Fruit fly (Drosophila melanogaster) whole organism, wandering third instar larva: ENCODE measurements around the gene CG31100.

Experiments used
- Abd-B ChIP-seq: fragments of >200 bp; optimal IDR thresholded peaks from 2 replicates; lab custom pipeline; 2017; ENCODE audit warnings: missing biosample characterization, missing genetic modification characterization
- CG32264 ChIP-seq: fragments of 200-800 bp; sonication (Bioruptor generic); optimal IDR thresholded peaks from 2 replicates; lab custom pipeline; 2016; ENCODE audit warnings: missing biosample characterization, missing genetic modification characterization
- CG9705 ChIP-seq: fragments of 200-800 bp; sonication (Bioruptor generic); optimal IDR thresholded peaks from 2 replicates; lab custom pipeline; 2018; ENCODE audit warnings: missing biosample characterization, mild to moderate bottlenecking, missing genetic modification characterization
- CrebA ChIP-seq: fragments of 200-800 bp; sonication (Bioruptor generic); optimal IDR thresholded peaks from 2 replicates; lab custom pipeline; 2016; ENCODE audit warnings: missing biosample characterization, mild to moderate bottlenecking, missing genetic modification characterization, borderline replicate concordance
- Dfd ChIP-seq: fragments of >200 bp; optimal IDR thresholded peaks from 2 replicates; lab custom pipeline; 2017; ENCODE audit warnings: missing biosample characterization, missing genetic modification characterization
- Dif ChIP-seq: fragments of 200-275, 200-300 bp; sonication (Bioruptor generic); optimal IDR thresholded peaks from 2 replicates; lab custom pipeline; 2018; ENCODE audit warnings: missing biosample characterization, missing genetic modification characterization; ENCODE audit not compliant: partially characterized antibody
- Jra ChIP-seq: sonication (Bioruptor generic); optimal IDR thresholded peaks from 2 replicates; lab custom pipeline; 2016; ENCODE audit warnings: missing biosample characterization, missing genetic modification characterization
- Mio ChIP-seq: sonication (Bioruptor generic); optimal IDR thresholded peaks from 2 replicates; lab custom pipeline; 2016; ENCODE audit warnings: missing biosample characterization, missing genetic modification characterization
- OdsH ChIP-seq: fragments of 200-800 bp; sonication (Bioruptor generic); optimal IDR thresholded peaks from 2 replicates; lab custom pipeline; 2016; ENCODE audit warnings: missing biosample characterization, mild to moderate bottlenecking, missing genetic modification characterization
- br ChIP-seq: fragments of 200-800 bp; sonication (Bioruptor generic); optimal IDR thresholded peaks from 2 replicates; lab custom pipeline; 2016; ENCODE audit warnings: missing biosample characterization, missing genetic modification characterization
- dsf ChIP-seq: sonication (Bioruptor generic); optimal IDR thresholded peaks from 2 replicates; lab custom pipeline; 2016; ENCODE audit warnings: missing biosample characterization, missing genetic modification characterization, borderline replicate concordance
- foxo ChIP-seq, 2 experiments: fragments of 200-800 bp; sonication (Bioruptor generic); optimal IDR thresholded peaks; 2 replicates in 1 of 2; 3 replicates in 1 of 2; lab custom pipeline; 2016 to 2017; ENCODE audit warnings: missing biosample characterization in 2 of 2, missing genetic modification characterization in 2 of 2
- tai ChIP-seq: sonication (Bioruptor generic); optimal IDR thresholded peaks from 2 replicates; lab custom pipeline; 2016; ENCODE audit warnings: missing biosample characterization, missing genetic modification characterization
- usp ChIP-seq: fragments of >200 bp; optimal IDR thresholded peaks from 2 replicates; lab custom pipeline; 2017; ENCODE audit warnings: missing biosample characterization, missing genetic modification characterization

DNA sequence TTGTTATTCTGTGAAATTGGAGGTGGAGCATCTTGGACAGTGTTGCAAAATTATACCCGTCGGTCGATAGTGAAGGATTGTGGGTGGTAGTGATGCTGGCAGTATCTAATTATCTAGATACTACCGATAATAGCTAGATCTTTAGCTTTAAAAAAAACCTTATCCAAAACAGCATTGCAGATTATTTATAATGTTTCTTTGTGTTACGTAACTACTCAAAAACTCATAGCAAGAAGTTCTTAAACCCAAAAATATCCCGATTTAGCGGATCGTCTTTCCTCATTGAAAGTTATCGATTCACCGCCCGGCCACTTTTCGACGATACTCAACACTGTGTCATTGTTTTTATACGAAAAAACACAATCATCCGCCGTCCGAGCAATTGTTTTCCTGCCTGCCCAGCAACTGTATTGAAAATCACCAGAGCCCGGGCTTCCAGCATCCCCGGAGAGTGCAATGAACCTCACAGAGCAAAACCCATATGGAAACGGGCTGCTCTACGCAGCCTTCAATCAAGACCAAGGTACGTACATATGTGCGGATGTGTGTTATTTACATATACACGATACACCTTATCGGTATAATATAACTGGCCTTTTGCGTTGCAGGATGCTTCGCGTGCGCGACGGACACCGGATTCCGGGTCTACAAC, 10.4 kb downstream of the CG31100 start, which contains the start of gene CG11975:
- TF ChIP-seq usp (no peak), br (peak; percentile 80), foxo (GFP tag; optimal IDR thresholded peaks at IDR 0.05; lab: Kevin White, UChicago) (peak; percentile 40 to 89), tai (GFP tag; lab: Kevin White, UChicago) (no peak), Abd-B (no peak), Dif (peak; percentile 28), CrebA (GFP tag; lab: Kevin White, UChicago) (no peak), CG9705 (GFP tag; lab: Kevin White, UChicago) (peak; percentile 60), Jra (GFP tag; lab: Kevin White, UChicago) (peak; percentile 86), OdsH (GFP tag; lab: Kevin White, UChicago) (peak; percentile 80), Dfd (GFP tag; lab: Kevin White, UChicago) (no peak), CG32264 (GFP tag; lab: Kevin White, UChicago) (peak; percentile 3), Mio (GFP tag; lab: Kevin White, UChicago) (no peak), dsf (no peak)
